Worm (Caenorhabditis elegans): Measurements from ENCODE around the gene flr-1.

flr-1 gene

ce11 chrX:13419884-13420339 lies 36.4 kb downstream of the flr-1 start, which contains the start of gene C29F7.3:
Gene C29F7.3 (minus strand): TSS chrX:13419934.
- TF ChIP-seq lin-1 (GFP tag; IDR thresholded peaks at IDR 0.05), result peak; percentile 85
- peak; percentile 67 for TF ChIP-seq T20F7.1 (GFP tag; optimal IDR thresholded peaks at IDR 0.05)
- TF ChIP-seq nhr-48 (tag; optimal IDR thresholded peaks at IDR 0.05), result peak; percentile 61
- no peak for TF ChIP-seq saeg-2 (GFP tag; IDR thresholded peaks at IDR 0.05)
- no peak for TF ChIP-seq nhr-11 (tag; optimal IDR thresholded peaks at IDR 0.05)
- TF ChIP-seq hmg-1.1 (GFP tag; IDR thresholded peaks at IDR 0.05), result peak; percentile 68
- peak; percentile 95 for TF ChIP-seq ceh-20 (GFP tag; IDR thresholded peaks at IDR 0.05)
- no peak for TF ChIP-seq nhr-111 (GFP tag; optimal IDR thresholded peaks at IDR 0.05)
- peak; percentile 9 for TF ChIP-seq gei-8 (GFP tag; optimal IDR thresholded peaks at IDR 0.05)
- TF ChIP-seq dve-1 (tag; optimal IDR thresholded peaks at IDR 0.05; ENCODE audit: insufficient read depth), result peak; percentile 50
- TF ChIP-seq F37D6.2 (tag; optimal IDR thresholded peaks at IDR 0.05), result no peak
- TF ChIP-seq mxl-3 (GFP tag; optimal IDR thresholded peaks at IDR 0.05), result peak; percentile 11
- peak; percentile 88 for TF ChIP-seq php-3 (GFP tag; IDR thresholded peaks at IDR 0.05)
- peak; percentile 50 for TF ChIP-seq hlh-30 (tag; optimal IDR thresholded peaks at IDR 0.05; ENCODE audit: insufficient read depth)
- TF ChIP-seq mep-1 (tag; optimal IDR thresholded peaks at IDR 0.05), result peak; percentile 9
- no peak for TF ChIP-seq ZK546.5 (tag; optimal IDR thresholded peaks at IDR 0.05)
- TF ChIP-seq vab-7 (GFP tag; IDR thresholded peaks at IDR 0.05), result no peak
- no peak for TF ChIP-seq cey-2 (tag; optimal IDR thresholded peaks at IDR 0.05; ENCODE audit: borderline replicate concordance, insufficient read depth)
- TF ChIP-seq tra-1 (GFP tag; IDR thresholded peaks at IDR 0.05), result peak; percentile 98
- TF ChIP-seq hlh-11 (tag; optimal IDR thresholded peaks at IDR 0.05), result peak; percentile 56
- TF ChIP-seq dmd-6 (GFP tag; IDR thresholded peaks at IDR 0.05), result peak; percentile 97
- TF ChIP-seq ctbp-1 (GFP tag; IDR thresholded peaks at IDR 0.05), result 0 out of 2 replicates have a peak, but pooled peaks have one; percentile 37
- TF ChIP-seq unc-62 (GFP tag; optimal IDR thresholded peaks at IDR 0.05 in 1 of 2), result peak in 1 of 2 experiments; percentile 66
- TF ChIP-seq unc-62 (tag; optimal IDR thresholded peaks at IDR 0.05), result no peak
- no peak for TF ChIP-seq Y48G9A.11 (GFP tag; IDR thresholded peaks at IDR 0.05)
- TF ChIP-seq nhr-10 (tag; optimal IDR thresholded peaks at IDR 0.05), result no peak
- no peak for TF ChIP-seq daf-12 (tag; optimal IDR thresholded peaks at IDR 0.05)
- no peak for TF ChIP-seq madf-5 (GFP tag; IDR thresholded peaks at IDR 0.05)
- no peak for TF ChIP-seq ceh-82 (tag; optimal IDR thresholded peaks at IDR 0.05)
- peak; percentile 97 for TF ChIP-seq nhr-28 (tag; optimal IDR thresholded peaks at IDR 0.05)
- TF ChIP-seq daf-16 (GFP tag; optimal IDR thresholded peaks at IDR 0.05), result peak in 1 of 2 experiments; percentile 20
- peak; percentile 3 for TF ChIP-seq daf-16 (tag; optimal IDR thresholded peaks at IDR 0.05)

ce11 chrX:13417479-13417878 lies 38.9 kb downstream of the flr-1 start:
- TF ChIP-seq skn-1 (tag; optimal IDR thresholded peaks at IDR 0.05), result no peak
- no peak for TF ChIP-seq ces-1 (GFP tag; optimal IDR thresholded peaks at IDR 0.05)
- peak; percentile 93 for TF ChIP-seq aha-1 (tag)

- TF ChIP-seq nhr-28 (tag; optimal IDR thresholded peaks at IDR 0.05) (peak; percentile 97), dve-1 (tag; optimal IDR thresholded peaks at IDR 0.05; ENCODE audit: insufficient read depth) (peak; percentile 84), nhr-77 (tag; optimal IDR thresholded peaks at IDR 0.05) (peak; percentile 87), hif-1 (tag; optimal IDR thresholded peaks at IDR 0.05) (peak in 1 of 2 experiments; percentile 28), egl-43 (GFP tag; IDR thresholded peaks at IDR 0.05) (no peak), daf-16 (GFP tag; optimal IDR thresholded peaks at IDR 0.05) (peak in 1 of 2 experiments; percentile 2), daf-16 (tag; optimal IDR thresholded peaks at IDR 0.05) (peak; percentile 91), nhr-102 (tag; optimal IDR thresholded peaks at IDR 0.05) (peak; percentile 1), php-3 (GFP tag; IDR thresholded peaks at IDR 0.05) (0 out of 2 replicates have a peak, but pooled peaks have one; percentile 33), dmd-6 (GFP tag; IDR thresholded peaks at IDR 0.05) (peak; percentile 48; the same call in 1 of the 2 replicates), mep-1 (tag; optimal IDR thresholded peaks at IDR 0.05) (peak; percentile 27), lim-7 (GFP tag; IDR thresholded peaks at IDR 0.05) (no peak), ztf-11 (tag; optimal IDR thresholded peaks at IDR 0.05) (no peak), dmd-9 (GFP tag; IDR thresholded peaks at IDR 0.05) (no peak), hlh-11 (tag; optimal IDR thresholded peaks at IDR 0.05) (peak; percentile 53), hlh-30 (tag; optimal IDR thresholded peaks at IDR 0.05; ENCODE audit: insufficient read depth) (peak; percentile 10), nhr-41 (GFP tag; IDR thresholded peaks at IDR 0.05) (no peak), nhr-48 (tag; optimal IDR thresholded peaks at IDR 0.05) (peak; percentile 31), pqm-1 (tag; optimal IDR thresholded peaks at IDR 0.05) (peak; percentile 47), unc-62 (GFP tag; optimal IDR thresholded peaks at IDR 0.05 in 1 of 2) (peak in 1 of 2 experiments; percentile 61), unc-62 (tag; optimal IDR thresholded peaks at IDR 0.05) (no peak), ZK546.5 (tag; optimal IDR thresholded peaks at IDR 0.05) (no peak)
Observed at ce11 chrX:13415722-13416121, 40.6 kb downstream of the flr-1 start, which contains the start of gene C29F7.2. Gene C29F7.2 (plus strand): TSS chrX:13416078.
